Fruit fly (Drosophila melanogaster) whole organism, prepupa: ENCODE results near the gene Edg91.

Experiments used
- Blimp-1 ChIP-seq: fragments of 200-800 bp; sonication (Bioruptor generic); optimal IDR thresholded peaks from 3 replicates; lab custom pipeline; 2017; ENCODE audit warnings: missing biosample characterization, missing genetic modification characterization, mild to moderate bottlenecking, moderate library complexity, missing genetic modification reagents
- CG9139 ChIP-seq: fragments of 200-800 bp; sonication (Bioruptor generic); optimal IDR thresholded peaks from 3 replicates; lab custom pipeline; 2017; ENCODE audit warnings: missing biosample characterization, mild to moderate bottlenecking, missing genetic modification characterization
- Hr38 ChIP-seq: sonication (Bioruptor generic); optimal IDR thresholded peaks from 2 replicates; lab custom pipeline; 2016; ENCODE audit warnings: missing biosample characterization, missing genetic modification characterization
- acj6 ChIP-seq: fragments of 200-800 bp; sonication (Bioruptor generic); optimal IDR thresholded peaks from 3 replicates; lab custom pipeline; 2016; ENCODE audit warnings: missing biosample characterization, missing genetic modification characterization

DNA sequence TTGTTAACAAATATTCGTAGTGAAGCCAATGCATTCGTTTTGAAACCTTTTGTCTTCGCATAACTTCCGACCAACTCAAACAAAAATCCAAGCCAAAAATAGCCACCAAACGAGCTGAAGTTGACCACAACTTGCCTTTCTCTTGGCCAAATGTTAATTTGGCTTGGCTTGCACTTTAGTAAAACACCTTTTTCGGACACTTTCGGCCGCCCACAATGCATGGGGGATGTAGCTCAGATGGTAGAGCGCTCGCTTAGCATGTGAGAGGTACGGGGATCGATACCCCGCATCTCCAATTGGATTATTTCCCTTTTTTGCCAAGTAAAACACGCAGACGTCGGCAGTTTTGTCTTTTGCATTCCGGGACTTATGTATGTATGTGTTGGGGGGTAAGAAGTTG is 45.6 kb upstream of the Edg91 start:
- TF ChIP-seq Hr38 (GFP tag; lab: Kevin White, UChicago): no peak
- TF ChIP-seq acj6 (GFP tag; lab: Kevin White, UChicago): no peak
- TF ChIP-seq Blimp-1 (GFP tag; lab: Kevin White, UChicago): no peak
- no peak for TF ChIP-seq CG9139
